Worm (Caenorhabditis elegans) whole organism, L3 larva: Measurements from ENCODE around the gene dpf-2.

ENCODE experiments used
- egl-27 ChIP-seq: sonication (generic microtip); optimal IDR thresholded peaks from 4 replicates; lab custom pipeline; 2017; ENCODE audit warnings: missing biosample characterization, missing genetic modification reagents, missing genetic modification characterization
- elt-3 ChIP-seq, 3 experiments: fragments of 150-350 bp in 1 of 3; sonication (generic microtip) in 2 of 3; optimal IDR thresholded peaks; 2 replicates in 2 of 3; 4 replicates in 1 of 3; lab custom pipeline; 2014 to 2017; ENCODE audit warnings: missing biosample characterization in 3 of 3, missing genetic modification characterization in 3 of 3
- lin-39 ChIP-seq: fragments of 150-350 bp; optimal IDR thresholded peaks from 2 replicates; lab custom pipeline; 2018; ENCODE audit warnings: missing biosample characterization, missing genetic modification reagents, missing genetic modification characterization
- mdl-1 ChIP-seq: fragments of 150-350 bp; optimal IDR thresholded peaks from 2 replicates; lab custom pipeline; 2014; ENCODE audit warnings: missing biosample characterization, missing genetic modification characterization
- nhr-237 ChIP-seq: fragments of 150-350 bp; optimal IDR thresholded peaks from 2 replicates; lab custom pipeline; 2014; ENCODE audit warnings: missing biosample characterization, missing genetic modification characterization
- skn-1 ChIP-seq: fragments of 150-350 bp; optimal IDR thresholded peaks from 2 replicates; lab custom pipeline; 2014; ENCODE audit warnings: missing biosample characterization, missing genetic modification characterization
- ztf-11 ChIP-seq: fragments of 150-350 bp; optimal IDR thresholded peaks from 2 replicates; lab custom pipeline; 2014; ENCODE audit warnings: missing biosample characterization, missing genetic modification characterization

- no peak for TF ChIP-seq egl-27 (tag; lab: Kevin White, UChicago)
- TF ChIP-seq skn-1 (tag; lab: Kevin White, UChicago), result no peak
- no peak for TF ChIP-seq nhr-237
- no peak for TF ChIP-seq ztf-11 (tag; lab: Kevin White, UChicago)
- no peak for TF ChIP-seq elt-3 (tag; optimal IDR thresholded peaks at IDR 0.05; lab: Kevin White, UChicago)
- TF ChIP-seq mdl-1 (tag; lab: Kevin White, UChicago), result peak; percentile 75
- peak; percentile 41 for TF ChIP-seq lin-39
Observed at ce11 chrX:14810718-14811117, 20.9 kb upstream of the dpf-2 start, which contains the start of gene atf-4.
